Fruit fly (Drosophila melanogaster): ENCODE measurements around the gene Arts.

The Arts gene

dm6 chr3L:16657014-16657413 is 54.4 kb downstream of the Arts start (continued):
- TF ChIP-seq Doc3 (GFP tag; IDR thresholded peaks at IDR 0.05; ENCODE audit: partially characterized antibody) (no peak), Gug (GFP tag; IDR thresholded peaks at IDR 0.05) (no peak), CG10267 (tag; optimal IDR thresholded peaks at IDR 0.05) (no peak), NC2β (GFP tag; optimal IDR thresholded peaks at IDR 0.05) (no peak), Nf-YA (GFP tag; IDR thresholded peaks at IDR 0.05) (no peak), CG1832 (GFP tag; optimal IDR thresholded peaks at IDR 0.05) (no peak), Abd-B (GFP tag; optimal IDR thresholded peaks at IDR 0.05) (peak; percentile 16), CG8944 (GFP tag; optimal IDR thresholded peaks at IDR 0.05) (no peak), psq (GFP tag; optimal IDR thresholded peaks at IDR 0.05) (no peak), Oli (tag; optimal IDR thresholded peaks at IDR 0.05) (peak; percentile 55), abd-A (tag; optimal IDR thresholded peaks at IDR 0.05) (no peak), al (GFP tag; IDR thresholded peaks at IDR 0.05) (no peak), sqz (GFP tag; optimal IDR thresholded peaks at IDR 0.05) (no peak), CG1647 (GFP tag; optimal IDR thresholded peaks at IDR 0.05) (no peak), Kr (GFP tag; optimal IDR thresholded peaks at IDR 0.05) (no peak), emc (GFP tag; optimal IDR thresholded peaks at IDR 0.05) (no peak), Fer1 (GFP tag; optimal IDR thresholded peaks at IDR 0.05) (peak; percentile 48), CG2116 (GFP tag; optimal IDR thresholded peaks at IDR 0.05) (no peak), Opbp (GFP tag; IDR thresholded peaks at IDR 0.05; ENCODE audit: partially characterized antibody) (no peak)

Data from whole organism, embryonic.